Fruit fly (Drosophila melanogaster) whole organism, embryonic: ENCODE results near the gene CG4660.

ENCODE experiments used
- Antp ChIP-seq: fragments of 200-800 bp; sonication (Bioruptor generic); optimal IDR thresholded peaks from 3 replicates; lab custom pipeline; 2016; ENCODE audit warnings: missing biosample characterization, missing genetic modification characterization
- Atf3 ChIP-seq: fragments of 200-800 bp; sonication (Bioruptor generic); optimal IDR thresholded peaks from 3 replicates; lab custom pipeline; 2016; ENCODE audit warnings: missing biosample characterization, missing genetic modification characterization
- CG11560 ChIP-seq: fragments of 200-800 bp; sonication (Bioruptor generic); IDR thresholded peaks from 3 replicates; pipeline ENCODE4 v1.3.6; 2022; ENCODE audit warnings: missing biosample characterization, missing genetic modification characterization
- CG13287 ChIP-seq: fragments of 200-800 bp; sonication (Bioruptor generic); IDR thresholded peaks from 2 replicates; pipeline ENCODE4 v1.3.6; 2022; ENCODE audit warnings: missing biosample characterization, missing genetic modification characterization; ENCODE audit not compliant: partially characterized antibody
- CG15269 ChIP-seq: fragments of 200-800 bp; sonication (Bioruptor generic); optimal IDR thresholded peaks from 2 replicates; lab custom pipeline; 2018; ENCODE audit warnings: missing biosample characterization, mild to moderate bottlenecking, missing genetic modification characterization, moderate library complexity
- CG15601 ChIP-seq: fragments of 200-800 bp; sonication (Bioruptor generic); optimal IDR thresholded peaks from 3 replicates; lab custom pipeline; 2019; ENCODE audit warnings: missing biosample characterization, mild to moderate bottlenecking, missing genetic modification characterization, moderate library complexity
- CG17568 ChIP-seq: fragments of 200-800 bp; sonication (Bioruptor generic); optimal IDR thresholded peaks from 2 replicates; lab custom pipeline; 2018; ENCODE audit warnings: missing biosample characterization, mild to moderate bottlenecking, missing genetic modification characterization, moderate library complexity
- CG18599 ChIP-seq: fragments of 200-800 bp; sonication (Bioruptor generic); optimal IDR thresholded peaks from 3 replicates; lab custom pipeline; 2017; ENCODE audit warnings: missing biosample characterization, missing genetic modification characterization, mild to moderate bottlenecking, moderate library complexity, missing genetic modification reagents
- CG31365 ChIP-seq: fragments of 200-800 bp; sonication (Bioruptor generic); optimal IDR thresholded peaks from 2 replicates; lab custom pipeline; 2018; ENCODE audit warnings: missing biosample characterization, mild to moderate bottlenecking, missing genetic modification characterization
- CG32532 ChIP-seq: fragments of 200-800 bp; sonication (Bioruptor generic); IDR thresholded peaks from 2 replicates; pipeline ENCODE4 v1.3.6; 2022; ENCODE audit warnings: missing biosample characterization, missing genetic modification characterization
- CG32772 ChIP-seq: fragments of 200-800 bp; sonication (Bioruptor generic); IDR thresholded peaks from 2 replicates; pipeline ENCODE4 v1.3.6; 2022; ENCODE audit warnings: missing biosample characterization, missing genetic modification characterization
- CG4328 ChIP-seq: fragments of 200-800 bp; sonication (Bioruptor generic); optimal IDR thresholded peaks from 3 replicates; lab custom pipeline; 2017; ENCODE audit warnings: missing biosample characterization, missing genetic modification reagents, missing genetic modification characterization
- CG5953 ChIP-seq: fragments of 200-800 bp; sonication (Bioruptor generic); IDR thresholded peaks from 2 replicates; pipeline ENCODE4 v1.3.6; 2022; ENCODE audit warnings: missing biosample characterization, missing genetic modification characterization
- CG6175 ChIP-seq: fragments of 200-800 bp; sonication (Bioruptor generic); IDR thresholded peaks from 3 replicates; pipeline ENCODE4 v1.3.6; 2022; ENCODE audit warnings: missing biosample characterization, missing genetic modification characterization
- CG7963 ChIP-seq: fragments of 200-800 bp; sonication (Bioruptor generic); IDR thresholded peaks from 3 replicates; pipeline ENCODE4 v1.3.6; 2022; ENCODE audit warnings: missing biosample characterization, missing genetic modification characterization; ENCODE audit not compliant: partially characterized antibody
- CG8089 ChIP-seq: fragments of 200-800 bp; sonication (Bioruptor generic); optimal IDR thresholded peaks from 3 replicates; lab custom pipeline; 2016; ENCODE audit warnings: missing biosample characterization, missing genetic modification characterization
- CG8924 ChIP-seq: fragments of 200-800 bp; optimal IDR thresholded peaks from 3 replicates; lab custom pipeline; 2019; ENCODE audit warnings: missing biosample characterization, mild to moderate bottlenecking, missing genetic modification characterization, moderate library complexity
- CG8944 ChIP-seq: fragments of 200-800 bp; sonication (Bioruptor generic); optimal IDR thresholded peaks from 3 replicates; lab custom pipeline; 2016; ENCODE audit warnings: missing biosample characterization, missing genetic modification characterization
- CG9609 ChIP-seq: fragments of 200-800 bp; sonication (Bioruptor generic); optimal IDR thresholded peaks from 3 replicates; lab custom pipeline; 2016; ENCODE audit warnings: missing biosample characterization, missing genetic modification characterization
- CTCF ChIP-seq: fragments of 200-800 bp; sonication (Bioruptor generic); optimal IDR thresholded peaks from 2 replicates; lab custom pipeline; 2017; ENCODE audit warnings: missing biosample characterization, mild to moderate bottlenecking, missing genetic modification characterization, moderate library complexity
- CrebB ChIP-seq: fragments of 200-800 bp; sonication (Bioruptor generic); optimal IDR thresholded peaks from 3 replicates; lab custom pipeline; 2018; ENCODE audit warnings: missing biosample characterization, mild to moderate bottlenecking, missing genetic modification characterization
- Dref ChIP-seq: fragments of 200-800 bp; sonication (Bioruptor generic); IDR thresholded peaks from 2 replicates; pipeline ENCODE4 v1.3.6; 2022; ENCODE audit warnings: missing biosample characterization, missing genetic modification characterization
- E2f2 ChIP-seq: fragments of 200-800 bp; sonication (Bioruptor generic); IDR thresholded peaks from 2 replicates; pipeline ENCODE4 v1.3.6; 2022; ENCODE audit warnings: missing biosample characterization, missing genetic modification characterization
- Ets97D ChIP-seq: fragments of 200-800 bp; sonication (Bioruptor generic); optimal IDR thresholded peaks from 3 replicates; lab custom pipeline; 2016; ENCODE audit warnings: missing biosample characterization, missing genetic modification characterization
- Hr39 ChIP-seq: fragments of >200 bp; optimal IDR thresholded peaks from 2 replicates; lab custom pipeline; 2017
- Mes4 ChIP-seq: fragments of 200-800 bp; sonication (Bioruptor generic); optimal IDR thresholded peaks from 2 replicates; lab custom pipeline; 2016; ENCODE audit warnings: missing biosample characterization, missing genetic modification characterization
- NFAT ChIP-seq: fragments of 200-800 bp; sonication (Bioruptor generic); IDR thresholded peaks from 2 replicates; pipeline ENCODE4 v1.3.6; 2022; ENCODE audit warnings: missing biosample characterization, missing genetic modification characterization
- Rfx ChIP-seq: fragments of 200-800 bp; sonication (Bioruptor generic); IDR thresholded peaks from 2 replicates; pipeline ENCODE4 v1.3.6; 2022; ENCODE audit warnings: missing biosample characterization, missing genetic modification characterization
- Sin3A ChIP-seq: fragments of >200 bp; optimal IDR thresholded peaks from 2 replicates; lab custom pipeline; 2018
- Sox100B ChIP-seq: fragments of 200-800 bp; sonication (Bioruptor generic); optimal IDR thresholded peaks from 3 replicates; lab custom pipeline; 2018; ENCODE audit warnings: missing biosample characterization, mild to moderate bottlenecking, missing genetic modification characterization
- Sry-β ChIP-seq: fragments of 200-800 bp; sonication (Bioruptor generic); optimal IDR thresholded peaks from 2 replicates; lab custom pipeline; 2018; ENCODE audit warnings: missing biosample characterization, mild to moderate bottlenecking, missing genetic modification characterization, moderate library complexity
- Usf ChIP-seq: fragments of 200-800 bp; sonication (Bioruptor generic); optimal IDR thresholded peaks from 2 replicates; lab custom pipeline; 2017; ENCODE audit warnings: missing genotype, missing biosample characterization, missing genetic modification characterization
- Xbp1 ChIP-seq: fragments of 200-800 bp; sonication (Bioruptor generic); optimal IDR thresholded peaks from 3 replicates; lab custom pipeline; 2016; ENCODE audit warnings: missing biosample characterization, mild to moderate bottlenecking, missing genetic modification characterization
- ara ChIP-seq: fragments of 200-800 bp; sonication (Bioruptor generic); IDR thresholded peaks from 2 replicates; pipeline ENCODE4 v1.3.6; 2022; ENCODE audit warnings: missing biosample characterization, missing genetic modification characterization
- chif ChIP-seq, 2 experiments: fragments of 200-800 bp; sonication (Bioruptor generic); optimal IDR thresholded peaks; 3 replicates each; lab custom pipeline; 2016; ENCODE audit warnings: missing biosample characterization in 2 of 2, missing genetic modification characterization in 2 of 2
- danr ChIP-seq: fragments of 200-800 bp; sonication (Bioruptor generic); IDR thresholded peaks from 2 replicates; pipeline ENCODE4 v1.3.6; 2022; ENCODE audit warnings: missing biosample characterization, missing genetic modification characterization
- fd3F ChIP-seq: fragments of 200-800 bp; sonication (Bioruptor generic); optimal IDR thresholded peaks from 2 replicates; lab custom pipeline; 2018; ENCODE audit warnings: missing biosample characterization, mild to moderate bottlenecking, missing genetic modification characterization, moderate library complexity
- fd64A ChIP-seq: fragments of 200-800 bp; sonication (Bioruptor generic); optimal IDR thresholded peaks from 3 replicates; lab custom pipeline; 2018; ENCODE audit warnings: missing biosample characterization, mild to moderate bottlenecking, missing genetic modification characterization
- gfzf ChIP-seq: fragments of 200-800 bp; sonication (Bioruptor generic); optimal IDR thresholded peaks from 2 replicates; lab custom pipeline; 2016; ENCODE audit warnings: missing biosample characterization, mild to moderate bottlenecking, missing genetic modification characterization, moderate library complexity
- gro ChIP-seq: fragments of 200-800 bp; sonication (Bioruptor generic); optimal IDR thresholded peaks from 2 replicates; lab custom pipeline; 2016; ENCODE audit warnings: missing biosample characterization, missing genetic modification characterization
- ind ChIP-seq: fragments of 200-800 bp; sonication (Bioruptor generic); optimal IDR thresholded peaks from 3 replicates; lab custom pipeline; 2016; ENCODE audit warnings: missing biosample characterization, missing genetic modification characterization
- luna ChIP-seq: fragments of 200-800 bp; sonication (Bioruptor generic); optimal IDR thresholded peaks from 2 replicates; lab custom pipeline; 2016; ENCODE audit warnings: missing biosample characterization, missing genetic modification characterization
- nerfin-1 ChIP-seq: fragments of 200-800 bp; sonication (Bioruptor generic); optimal IDR thresholded peaks from 3 replicates; lab custom pipeline; 2019; ENCODE audit warnings: missing biosample characterization, mild to moderate bottlenecking, missing genetic modification characterization, moderate library complexity
- org-1 ChIP-seq: fragments of 200-800 bp; sonication (Bioruptor generic); optimal IDR thresholded peaks from 2 replicates; lab custom pipeline; 2017; ENCODE audit warnings: missing biosample characterization, missing genetic modification characterization
- pros ChIP-seq: fragments of 200-800 bp; sonication (Bioruptor generic); optimal IDR thresholded peaks from 3 replicates; lab custom pipeline; 2019; ENCODE audit warnings: missing biosample characterization, mild to moderate bottlenecking, missing genetic modification characterization, moderate library complexity
- psq ChIP-seq: fragments of 200-800 bp; sonication (Bioruptor generic); optimal IDR thresholded peaks from 2 replicates; lab custom pipeline; 2017; ENCODE audit warnings: missing biosample characterization, missing genetic modification characterization
- ro ChIP-seq: fragments of 200-800 bp; sonication (Bioruptor generic); IDR thresholded peaks from 2 replicates; pipeline ENCODE4 v1.3.6; 2022; ENCODE audit warnings: missing biosample characterization, missing genetic modification characterization
- row ChIP-seq: fragments of 200-800 bp; sonication (Bioruptor generic); IDR thresholded peaks from 3 replicates; pipeline ENCODE4 v1.3.6; 2022; ENCODE audit warnings: missing biosample characterization, missing genetic modification characterization
- run ChIP-seq: fragments of 200-800 bp; sonication (Bioruptor generic); optimal IDR thresholded peaks from 3 replicates; lab custom pipeline; 2018; ENCODE audit warnings: missing biosample characterization, mild to moderate bottlenecking, missing genetic modification characterization
- scrt ChIP-seq: fragments of 200-800 bp; sonication (Bioruptor generic); optimal IDR thresholded peaks from 2 replicates; lab custom pipeline; 2018; ENCODE audit warnings: missing biosample characterization, mild to moderate bottlenecking, missing genetic modification characterization, moderate library complexity
- sens-2 ChIP-seq: fragments of 200-800 bp; sonication (Bioruptor generic); IDR thresholded peaks from 2 replicates; pipeline ENCODE4 v1.3.6; 2022; ENCODE audit warnings: missing biosample characterization, missing genetic modification characterization
- sisA ChIP-seq: fragments of 200-800 bp; sonication (Bioruptor generic); IDR thresholded peaks from 2 replicates; pipeline ENCODE4 v1.3.6; 2022; ENCODE audit warnings: missing biosample characterization, missing genetic modification characterization
- slou ChIP-seq: fragments of 200-800 bp; sonication (Bioruptor generic); optimal IDR thresholded peaks from 3 replicates; lab custom pipeline; 2016; ENCODE audit warnings: missing biosample characterization, missing genetic modification characterization
- trh ChIP-seq: fragments of 200-800 bp; sonication (Bioruptor generic); optimal IDR thresholded peaks from 2 replicates; lab custom pipeline; 2016; ENCODE audit warnings: missing biosample characterization, missing genetic modification characterization

Gene CG4660

dm6 chrX:6109872-6110271 is 28.7 kb upstream of the CG4660 start (continued):
- TF ChIP-seq Sox100B (GFP tag; lab: Kevin White, UChicago) (no peak), Usf (no peak), CG17568 (GFP tag; lab: Kevin White, UChicago) (no peak), CrebB (tag; lab: Kevin White, UChicago) (no peak), Rfx (GFP tag; lab: Robert Waterston, UW) (peak; percentile 86), CG8924 (tag; lab: Kevin White, UChicago) (no peak), sisA (no peak), ind (GFP tag; lab: Kevin White, UChicago) (peak; percentile 41), Dref (GFP tag; lab: Robert Waterston, UW) (peak; percentile 38), Sry-β (GFP tag; lab: Kevin White, UChicago) (no peak), CG11560 (tag; lab: Robert Waterston, UW) (0 out of 3 replicates have a peak, but pooled peaks have one; percentile 29), CTCF (GFP tag; lab: Kevin White, UChicago) (peak; percentile 94), CG31365 (tag; lab: Kevin White, UChicago) (peak; percentile 96), CG4328 (GFP tag; lab: Kevin White, UChicago) (no peak), Xbp1 (GFP tag; lab: Kevin White, UChicago) (peak; percentile 64), Antp (GFP tag; lab: Kevin White, UChicago) (peak; percentile 45), NFAT (GFP tag; lab: Robert Waterston, UW) (peak; percentile 76), CG18599 (GFP tag; lab: Kevin White, UChicago) (no peak), row (GFP tag; lab: Robert Waterston, UW) (no peak), scrt (GFP tag; lab: Kevin White, UChicago) (no peak), CG8944 (peak; percentile 17), luna (no peak), CG6175 (GFP tag; lab: Robert Waterston, UW) (peak; percentile 79; the same call in 2 of the 3 replicates), Hr39 (lab: Kevin White, UChicago) (no peak), CG32772 (peak; percentile 66), gfzf (GFP tag; lab: Kevin White, UChicago) (no peak), CG15269 (tag; lab: Kevin White, UChicago) (no peak), nerfin-1 (no peak), CG5953 (GFP tag; lab: Robert Waterston, UW) (no peak), CG13287 (GFP tag; lab: Robert Waterston, UW) (peak; percentile 28; the same call in 1 of the 2 replicates), CG9609 (GFP tag; lab: Kevin White, UChicago) (peak; percentile 31), ro (peak; percentile 31; the same call in 1 of the 2 replicates), pros (GFP tag; lab: Kevin White, UChicago) (no peak), Mes4 (GFP tag; lab: Kevin White, UChicago) (peak; percentile 5), Atf3 (GFP tag; lab: Kevin White, UChicago) (no peak), gro (GFP tag; lab: Kevin White, UChicago) (no peak), psq (GFP tag; lab: Kevin White, UChicago) (no peak), slou (GFP tag; lab: Kevin White, UChicago) (no peak), CG15601 (no peak), fd64A (GFP tag; lab: Kevin White, UChicago) (no peak), E2f2 (no peak), trh (GFP tag; lab: Kevin White, UChicago) (no peak), Sin3A (lab: Kevin White, UChicago) (no peak), run (tag; lab: Kevin White, UChicago) (no peak), CG32532 (GFP tag; lab: Robert Waterston, UW) (peak; percentile 75), fd3F (GFP tag; lab: Kevin White, UChicago) (no peak), sens-2 (GFP tag; lab: Robert Waterston, UW) (no peak), danr (GFP tag; lab: Robert Waterston, UW) (no peak), CG8089 (GFP tag; lab: Kevin White, UChicago) (peak; percentile 30), ara (GFP tag; lab: Robert Waterston, UW) (peak; percentile 44; the same call in 1 of the 2 replicates), CG7963 (GFP tag; lab: Robert Waterston, UW) (no peak), chif (GFP tag; optimal IDR thresholded peaks at IDR 0.05; lab: Kevin White, UChicago) (peak in 1 of 2 experiments; percentile 58), Ets97D (GFP tag; lab: Kevin White, UChicago) (no peak), org-1 (GFP tag; lab: Kevin White, UChicago) (no peak)
